Worm (Caenorhabditis elegans): Measurements from ENCODE around the gene srz-70.

- TF ChIP-seq ama-1 (optimal IDR thresholded peaks at IDR 0.05) (peak; percentile 10), hnd-1 (tag; optimal IDR thresholded peaks at IDR 0.05) (peak; percentile 75), B0310.2 (tag; optimal IDR thresholded peaks at IDR 0.05) (peak; percentile 85), flt-1 (GFP tag; IDR thresholded peaks at IDR 0.05) (peak; percentile 89), hmbx-1 (tag; optimal IDR thresholded peaks at IDR 0.05) (peak; percentile 45)
These were observed 45.8 kb upstream of the srz-70 start for ce11 chrIV:3524584-3525020.

All from whole organism, early embryonic.